Worm (Caenorhabditis elegans): ENCODE measurements around the gene chtl-1.
A peak's percentile ranks its signal among the peaks of the same experiment; 100 is the strongest.

Gene chtl-1

DNA sequence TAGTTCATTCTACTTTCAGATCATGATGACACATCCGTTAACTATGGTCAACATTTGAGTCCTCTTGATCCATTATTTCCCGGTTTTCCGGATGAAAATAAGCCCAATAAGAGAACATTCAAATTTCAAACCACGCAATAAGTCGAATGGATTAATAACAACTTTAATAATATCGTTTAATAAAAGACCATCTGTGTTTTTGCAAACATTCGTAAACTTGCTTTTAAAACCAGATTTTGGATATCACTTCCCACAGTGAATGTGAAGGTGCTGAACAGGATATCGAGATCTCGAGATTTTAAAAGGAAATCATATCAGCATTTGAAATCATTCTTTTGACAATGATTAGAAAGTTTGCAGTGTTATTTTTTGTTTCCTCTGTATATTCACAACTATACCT, 22.1 kb downstream of the chtl-1 start, which contains the start of gene C26B9.7:
C26B9.7 (plus strand) TSS at position 301 of the 400 bp plus-strand sequence.
- TF ChIP-seq fkh-10 (GFP tag; optimal IDR thresholded peaks at IDR 0.05) (no peak), C34B4.2 (tag; optimal IDR thresholded peaks at IDR 0.05) (no peak), grh-1 (GFP tag; IDR thresholded peaks at IDR 0.05) (no peak), lin-13 (GFP tag; optimal IDR thresholded peaks at IDR 0.05) (no peak), C04F5.9 (tag; optimal IDR thresholded peaks at IDR 0.05) (no peak), nhr-77 (tag; optimal IDR thresholded peaks at IDR 0.05) (no peak)

DNA sequence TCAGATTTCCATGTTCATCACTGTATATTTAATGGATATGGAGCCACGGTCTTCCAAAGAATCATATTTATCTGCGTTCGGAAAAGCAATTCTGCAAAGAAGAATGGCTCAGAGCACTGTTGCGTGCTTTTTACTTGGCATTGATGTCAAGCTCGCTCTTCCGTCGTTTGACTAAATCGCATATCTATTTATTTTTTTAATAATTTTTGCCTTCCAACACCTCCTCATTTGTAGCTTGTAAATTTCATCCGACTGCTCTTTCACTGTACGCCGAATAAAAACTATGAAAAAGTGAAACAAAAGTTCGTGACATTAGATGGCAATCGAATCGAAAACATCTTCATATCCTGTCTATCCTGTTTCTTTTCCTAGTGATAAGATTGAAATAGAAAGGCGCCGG, 24.2 kb downstream of the chtl-1 start, which contains the start of gene C26B9.2:
C26B9.2 (plus strand) TSS at position 301 of the 400 bp plus-strand sequence.
- TF ChIP-seq rnt-1 (tag; optimal IDR thresholded peaks at IDR 0.05) (no peak), blmp-1 (tag; optimal IDR thresholded peaks at IDR 0.05) (peak; percentile 43)

DNA sequence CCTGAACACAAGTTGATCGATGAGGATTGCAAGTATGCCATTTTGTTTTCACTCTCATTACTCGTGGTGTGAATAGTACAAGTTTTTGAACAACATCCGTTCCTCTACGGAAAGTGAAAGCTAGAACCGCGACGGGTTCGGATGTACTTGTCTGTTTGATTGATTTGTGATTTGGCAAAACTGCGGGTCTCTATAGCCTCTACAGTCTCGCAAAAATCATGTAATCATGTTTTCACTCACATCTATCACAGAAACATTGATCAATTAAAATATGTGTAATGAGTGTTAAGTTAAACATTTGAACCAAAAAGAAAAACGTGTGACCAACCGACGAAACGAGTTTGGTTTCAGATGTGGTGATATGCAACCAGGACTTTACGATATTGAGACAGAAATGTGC, 24.8 kb downstream of the chtl-1 start:
- TF ChIP-seq skn-1 (tag; optimal IDR thresholded peaks at IDR 0.05) = no peak
- TF ChIP-seq nhr-85 (tag) = peak; percentile 68
- no peak for TF ChIP-seq sox-4 (tag; optimal IDR thresholded peaks at IDR 0.05)
- peak; percentile 92 for TF ChIP-seq blmp-1 (tag; optimal IDR thresholded peaks at IDR 0.05)

DNA sequence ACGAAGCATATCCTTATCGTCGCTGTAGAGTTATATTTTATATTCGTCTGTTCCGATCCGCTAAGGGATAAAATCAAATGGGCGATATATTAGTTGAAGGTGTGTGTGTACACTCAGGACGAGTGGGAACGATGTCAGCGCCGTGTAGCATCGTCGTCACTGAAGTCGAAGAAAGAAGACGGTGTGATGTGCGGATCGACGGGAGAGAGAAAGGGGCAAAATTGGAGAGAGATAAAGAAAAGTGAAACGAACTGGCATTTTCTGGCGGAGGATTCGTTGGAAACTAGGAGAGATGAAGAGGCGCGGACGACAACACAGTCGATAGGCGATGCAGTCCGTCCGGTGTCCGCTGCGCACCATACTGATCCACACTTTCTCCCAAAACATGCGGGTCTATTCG, 26.2 kb downstream of the chtl-1 start, which contains the start of gene C26B9.3:
C26B9.3 (plus strand) TSS at position 343 of the 400 bp plus-strand sequence.
- TF ChIP-seq isw-1 (GFP tag; IDR thresholded peaks at IDR 0.05) (no peak), mep-1 (tag; optimal IDR thresholded peaks at IDR 0.05) (peak; percentile 25), blmp-1 (tag; optimal IDR thresholded peaks at IDR 0.05) (peak; percentile 98), lin-14 (GFP tag; optimal IDR thresholded peaks at IDR 0.05) (peak; percentile 3), tlp-1 (tag; optimal IDR thresholded peaks at IDR 0.05) (no peak)

DNA sequence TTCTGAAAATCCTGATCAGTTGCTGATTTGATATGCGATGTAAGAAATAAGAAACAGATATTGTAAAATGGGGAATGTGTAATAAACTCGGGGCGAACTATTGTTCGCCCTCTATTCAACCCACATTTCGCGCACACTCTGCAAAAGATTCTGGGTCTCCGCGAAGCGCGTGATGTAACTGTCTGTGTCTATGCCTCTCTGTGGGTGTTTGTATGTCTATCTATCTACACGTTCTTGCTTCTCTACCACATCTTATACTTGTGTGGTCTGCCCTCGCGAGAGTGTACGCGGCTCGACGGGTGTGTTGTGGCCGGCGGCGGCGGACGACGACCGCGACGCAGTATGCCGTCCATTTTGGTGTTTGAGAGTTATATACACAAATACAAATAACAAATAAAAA, 27.6 kb downstream of the chtl-1 start:
- TF ChIP-seq jun-1 (tag; optimal IDR thresholded peaks at IDR 0.05) (peak; percentile 29), egl-27 (tag; optimal IDR thresholded peaks at IDR 0.05) (no peak), nhr-28 (tag; optimal IDR thresholded peaks at IDR 0.05) (no peak), swsn-7 (tag; optimal IDR thresholded peaks at IDR 0.05) (peak; percentile 61), mef-2 (tag; optimal IDR thresholded peaks at IDR 0.05) (no peak), lir-3 (tag; optimal IDR thresholded peaks at IDR 0.05; ENCODE audit: poor library complexity) (no peak), ztf-4 (tag; optimal IDR thresholded peaks at IDR 0.05) (no peak), pag-3 (tag; optimal IDR thresholded peaks at IDR 0.05; ENCODE audit: borderline replicate concordance, insufficient read depth) (no peak), snu-23 (GFP tag; optimal IDR thresholded peaks at IDR 0.05) (peak; percentile 67), efl-3 (GFP tag; optimal IDR thresholded peaks at IDR 0.05) (no peak), isw-1 (GFP tag; IDR thresholded peaks at IDR 0.05) (peak; percentile 37), F16B12.6 (tag; optimal IDR thresholded peaks at IDR 0.05) (no peak), ces-1 (GFP tag; optimal IDR thresholded peaks at IDR 0.05) (no peak), snpc-4 (tag; optimal IDR thresholded peaks at IDR 0.05) (peak; percentile 8), unc-130 (tag; optimal IDR thresholded peaks at IDR 0.05) (no peak), fkh-8 (tag; optimal IDR thresholded peaks at IDR 0.05) (peak; percentile 64), lsy-2 (tag; optimal IDR thresholded peaks at IDR 0.05) (peak; percentile 44 to 61), C04F5.9 (tag; optimal IDR thresholded peaks at IDR 0.05) (no peak), nhr-84 (tag; optimal IDR thresholded peaks at IDR 0.05) (no peak), mdl-1 (tag; optimal IDR thresholded peaks at IDR 0.05) (peak in 1 of 2 experiments; percentile 83), hpl-2 (GFP tag; optimal IDR thresholded peaks at IDR 0.05) (peak; percentile 25), nhr-20 (tag; optimal IDR thresholded peaks at IDR 0.05) (peak; percentile 64), grh-1 (GFP tag; IDR thresholded peaks at IDR 0.05) (no peak), efl-1 (optimal IDR thresholded peaks at IDR 0.05) (peak in 1 of 2 experiments; percentile 48), efl-1 (GFP tag; optimal IDR thresholded peaks at IDR 0.05 in 1 of 2) (peak; percentile 2 to 20), alr-1 (tag; optimal IDR thresholded peaks at IDR 0.05; ENCODE audit: borderline replicate concordance) (no peak), dpl-1 (GFP tag; optimal IDR thresholded peaks at IDR 0.05) (peak in 1 of 3 experiments; percentile 24), pqm-1 (tag; optimal IDR thresholded peaks at IDR 0.05) (no peak), blmp-1 (tag; optimal IDR thresholded peaks at IDR 0.05) (peak; percentile 63), ama-1 (optimal IDR thresholded peaks at IDR 0.05) (no peak), C34B4.2 (tag; optimal IDR thresholded peaks at IDR 0.05) (no peak), ceh-90 (tag; optimal IDR thresholded peaks at IDR 0.05) (no peak), nhr-237 (tag; optimal IDR thresholded peaks at IDR 0.05) (no peak), nhr-47 (tag; optimal IDR thresholded peaks at IDR 0.05) (peak; percentile 43), xbp-1 (tag; optimal IDR thresholded peaks at IDR 0.05) (peak; percentile 45)
